Fruit fly (Drosophila melanogaster) whole organism, pupa: ENCODE data around the gene THG.

Experiments used
- CG14655 ChIP-seq: fragments of 200-800 bp; sonication (Bioruptor generic); optimal IDR thresholded peaks from 3 replicates; lab custom pipeline; 2017; ENCODE audit warnings: mild to moderate bottlenecking, missing biosample characterization, missing genetic modification reagents, missing genetic modification characterization
- CG34367 ChIP-seq: fragments of 200-800 bp; sonication (Bioruptor generic); optimal IDR thresholded peaks from 2 replicates; lab custom pipeline; 2018; ENCODE audit warnings: missing biosample characterization, mild to moderate bottlenecking, missing genetic modification characterization
- CG4496 ChIP-seq: fragments of 200-800 bp; sonication (Bioruptor generic); IDR thresholded peaks from 3 replicates; pipeline ENCODE4 v1.3.6; 2022; ENCODE audit warnings: missing biosample characterization, missing genetic modification characterization
- CG8159 ChIP-seq: fragments of 200-800 bp; sonication (Bioruptor generic); optimal IDR thresholded peaks from 3 replicates; lab custom pipeline; 2018; ENCODE audit warnings: missing biosample characterization, mild to moderate bottlenecking, missing genetic modification characterization, moderate library complexity
- CG8301 ChIP-seq: fragments of 200-800 bp; sonication (Bioruptor generic); optimal IDR thresholded peaks from 2 replicates; lab custom pipeline; 2018; ENCODE audit warnings: missing biosample characterization, mild to moderate bottlenecking, missing genetic modification characterization
- CG9948 ChIP-seq: fragments of 200-800 bp; sonication (Bioruptor generic); optimal IDR thresholded peaks from 2 replicates; lab custom pipeline; 2018; ENCODE audit warnings: missing biosample characterization, mild to moderate bottlenecking, missing genetic modification characterization, moderate library complexity
- EcR ChIP-seq: fragments of 200-800 bp; sonication (Bioruptor generic); optimal IDR thresholded peaks from 3 replicates; lab custom pipeline; 2019; ENCODE audit warnings: missing biosample characterization, missing genetic modification characterization, mild to moderate bottlenecking, moderate library complexity, missing genetic modification reagents
- Ets98B ChIP-seq: fragments of 200-800 bp; sonication (Bioruptor generic); IDR thresholded peaks from 2 replicates; pipeline ENCODE4 v1.3.6; 2022; ENCODE audit warnings: missing biosample characterization, missing genetic modification characterization
- Snoo ChIP-seq: fragments of 200-800 bp; sonication (Bioruptor generic); optimal IDR thresholded peaks from 3 replicates; lab custom pipeline; 2017; ENCODE audit warnings: missing biosample characterization, mild to moderate bottlenecking, missing genetic modification characterization, inconsistent platforms
- fd96Ca ChIP-seq: fragments of 200-800 bp; sonication (Bioruptor generic); IDR thresholded peaks from 3 replicates; pipeline ENCODE4 v1.3.6; 2022; ENCODE audit warnings: missing biosample characterization, missing genetic modification characterization
- rn ChIP-seq: fragments of 200-800 bp; sonication (Bioruptor generic); IDR thresholded peaks from 2 replicates; pipeline ENCODE4 v1.3.6; 2022; ENCODE audit warnings: missing biosample characterization, missing genetic modification characterization

DNA sequence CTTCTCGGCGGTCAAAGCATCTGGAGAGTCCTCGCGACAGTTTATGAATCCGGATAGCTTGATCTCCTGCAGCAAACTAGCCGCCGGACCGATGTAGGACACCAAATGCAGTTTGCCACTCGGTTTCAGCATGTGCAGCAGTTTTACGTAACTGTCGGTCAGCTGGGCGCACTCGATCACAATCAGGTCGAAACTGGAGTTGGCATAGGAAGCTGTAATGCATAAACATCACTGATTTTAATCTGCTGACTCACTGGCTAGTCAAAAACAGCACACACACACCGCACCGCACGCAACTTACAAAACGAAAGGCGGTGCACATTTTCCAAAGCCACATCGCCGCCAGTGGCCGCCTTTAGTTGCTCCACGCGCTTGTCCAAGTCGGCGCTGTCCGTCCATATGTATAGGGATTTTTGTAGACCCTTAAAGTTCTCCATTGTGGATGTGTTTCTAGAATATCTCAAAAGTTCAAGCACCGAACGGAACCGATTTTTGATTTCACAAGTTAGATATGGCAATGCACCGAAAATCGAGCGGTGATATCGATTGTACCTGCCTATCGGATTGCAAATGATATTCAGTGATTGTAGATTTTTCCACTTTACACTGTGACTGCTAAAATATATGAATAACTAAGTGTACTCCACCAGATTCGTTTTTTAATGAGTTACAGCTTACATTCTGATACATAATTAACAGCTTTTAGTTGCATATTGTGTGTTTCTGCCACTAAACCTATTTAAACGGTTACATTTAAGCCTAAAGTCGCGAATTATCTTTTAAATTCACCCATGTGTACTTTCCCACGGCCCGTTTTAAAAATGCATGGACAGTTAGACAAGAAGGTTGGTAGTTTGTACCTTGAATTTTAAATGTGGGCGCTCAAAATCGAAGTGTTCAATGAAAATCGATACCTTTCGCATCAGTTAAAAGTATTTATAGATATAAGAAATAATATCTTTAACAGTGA lies 29.1 kb upstream of the THG start, which contains the start of gene CIAPIN1:
- TF ChIP-seq CG8301 (tag; lab: Kevin White, UChicago) (no peak), CG34367 (no peak), EcR (GFP tag; lab: Kevin White, UChicago) (peak; percentile 67), Ets98B (GFP tag; lab: Robert Waterston, UW) (no peak), fd96Ca (GFP tag; lab: Robert Waterston, UW) (no peak), CG9948 (tag; lab: Kevin White, UChicago) (no peak), CG14655 (GFP tag; lab: Kevin White, UChicago) (no peak), Snoo (tag; lab: Kevin White, UChicago) (no peak), CG8159 (no peak), CG4496 (GFP tag; lab: Robert Waterston, UW) (no peak), rn (GFP tag; lab: Robert Waterston, UW) (no peak)
